Fruit fly (Drosophila melanogaster) whole organism, pupa: ENCODE results near the gene CG5697.

Experiments
- CG10348 ChIP-seq: fragments of 200-800 bp; sonication (Bioruptor generic); IDR thresholded peaks from 2 replicates; pipeline ENCODE4 v1.3.6; 2022; ENCODE audit warnings: missing biosample characterization, missing genetic modification characterization
- CG12605 ChIP-seq: fragments of 200-800 bp; sonication (Bioruptor generic); IDR thresholded peaks from 2 replicates; pipeline ENCODE4 v1.3.6; 2022; ENCODE audit warnings: missing biosample characterization, missing genetic modification characterization
- CG13204 ChIP-seq: fragments of 200-800 bp; sonication (Bioruptor generic); optimal IDR thresholded peaks from 2 replicates; lab custom pipeline; 2018; ENCODE audit warnings: missing biosample characterization, mild to moderate bottlenecking, missing genetic modification characterization, moderate library complexity
- CG14655 ChIP-seq: fragments of 200-800 bp; sonication (Bioruptor generic); optimal IDR thresholded peaks from 3 replicates; lab custom pipeline; 2017; ENCODE audit warnings: mild to moderate bottlenecking, missing biosample characterization, missing genetic modification reagents, missing genetic modification characterization
- CG15710 ChIP-seq: fragments of 200-800 bp; sonication (Bioruptor generic); optimal IDR thresholded peaks from 2 replicates; lab custom pipeline; 2018; ENCODE audit warnings: missing biosample characterization, mild to moderate bottlenecking, missing genetic modification characterization, moderate library complexity
- CG17806 ChIP-seq: fragments of 200-800 bp; sonication (Bioruptor generic); optimal IDR thresholded peaks from 2 replicates; lab custom pipeline; 2018; ENCODE audit warnings: missing biosample characterization, mild to moderate bottlenecking, missing genetic modification characterization, moderate library complexity
- CG32121 ChIP-seq: fragments of 200-800 bp; sonication (Bioruptor generic); IDR thresholded peaks from 2 replicates; pipeline ENCODE4 v1.3.6; 2022; ENCODE audit warnings: missing biosample characterization, missing genetic modification characterization
- CG34367 ChIP-seq: fragments of 200-800 bp; sonication (Bioruptor generic); optimal IDR thresholded peaks from 2 replicates; lab custom pipeline; 2018; ENCODE audit warnings: missing biosample characterization, mild to moderate bottlenecking, missing genetic modification characterization
- CG4496 ChIP-seq: fragments of 200-800 bp; sonication (Bioruptor generic); IDR thresholded peaks from 3 replicates; pipeline ENCODE4 v1.3.6; 2022; ENCODE audit warnings: missing biosample characterization, missing genetic modification characterization
- CG8159 ChIP-seq: fragments of 200-800 bp; sonication (Bioruptor generic); optimal IDR thresholded peaks from 3 replicates; lab custom pipeline; 2018; ENCODE audit warnings: missing biosample characterization, mild to moderate bottlenecking, missing genetic modification characterization, moderate library complexity
- CG8301 ChIP-seq: fragments of 200-800 bp; sonication (Bioruptor generic); optimal IDR thresholded peaks from 2 replicates; lab custom pipeline; 2018; ENCODE audit warnings: missing biosample characterization, mild to moderate bottlenecking, missing genetic modification characterization
- CG9948 ChIP-seq: fragments of 200-800 bp; sonication (Bioruptor generic); optimal IDR thresholded peaks from 2 replicates; lab custom pipeline; 2018; ENCODE audit warnings: missing biosample characterization, mild to moderate bottlenecking, missing genetic modification characterization, moderate library complexity
- D1 ChIP-seq: fragments of 200-800 bp; sonication (Bioruptor generic); optimal IDR thresholded peaks from 2 replicates; lab custom pipeline; 2018; ENCODE audit warnings: missing biosample characterization, mild to moderate bottlenecking, missing genetic modification characterization, moderate library complexity
- EcR ChIP-seq: fragments of 200-800 bp; sonication (Bioruptor generic); optimal IDR thresholded peaks from 3 replicates; lab custom pipeline; 2019; ENCODE audit warnings: missing biosample characterization, missing genetic modification characterization, mild to moderate bottlenecking, moderate library complexity, missing genetic modification reagents
- Ets98B ChIP-seq: fragments of 200-800 bp; sonication (Bioruptor generic); IDR thresholded peaks from 2 replicates; pipeline ENCODE4 v1.3.6; 2022; ENCODE audit warnings: missing biosample characterization, missing genetic modification characterization
- Pif1A ChIP-seq: fragments of 200-800 bp; sonication (Bioruptor generic); optimal IDR thresholded peaks from 3 replicates; lab custom pipeline; 2016; ENCODE audit warnings: missing biosample characterization, missing genetic modification characterization
- Pif1B ChIP-seq: fragments of 200-800 bp; sonication (Bioruptor generic); optimal IDR thresholded peaks from 3 replicates; lab custom pipeline; 2016; ENCODE audit warnings: missing biosample characterization, missing genetic modification characterization
- Snoo ChIP-seq: fragments of 200-800 bp; sonication (Bioruptor generic); optimal IDR thresholded peaks from 3 replicates; lab custom pipeline; 2017; ENCODE audit warnings: missing biosample characterization, mild to moderate bottlenecking, missing genetic modification characterization, inconsistent platforms
- fd96Ca ChIP-seq: fragments of 200-800 bp; sonication (Bioruptor generic); IDR thresholded peaks from 3 replicates; pipeline ENCODE4 v1.3.6; 2022; ENCODE audit warnings: missing biosample characterization, missing genetic modification characterization
- gl ChIP-seq: fragments of 200-800 bp; sonication (Bioruptor generic); optimal IDR thresholded peaks from 2 replicates; lab custom pipeline; 2018; ENCODE audit warnings: missing biosample characterization, mild to moderate bottlenecking, missing genetic modification characterization
- rn ChIP-seq: fragments of 200-800 bp; sonication (Bioruptor generic); IDR thresholded peaks from 2 replicates; pipeline ENCODE4 v1.3.6; 2022; ENCODE audit warnings: missing biosample characterization, missing genetic modification characterization

Gene CG5697

dm6 chr3R:21025508-21025907 is 9.8 kb downstream of the CG5697 start:
- TF ChIP-seq CG8159 (tag; lab: Kevin White, UChicago) (no peak), rn (GFP tag; lab: Robert Waterston, UW) (no peak), CG32121 (no peak), CG12605 (GFP tag; lab: Robert Waterston, UW) (no peak), CG14655 (GFP tag; lab: Kevin White, UChicago) (no peak), CG8301 (no peak), CG17806 (tag; lab: Kevin White, UChicago) (no peak), CG9948 (tag; lab: Kevin White, UChicago) (no peak), fd96Ca (GFP tag; lab: Robert Waterston, UW) (no peak)

DNA sequence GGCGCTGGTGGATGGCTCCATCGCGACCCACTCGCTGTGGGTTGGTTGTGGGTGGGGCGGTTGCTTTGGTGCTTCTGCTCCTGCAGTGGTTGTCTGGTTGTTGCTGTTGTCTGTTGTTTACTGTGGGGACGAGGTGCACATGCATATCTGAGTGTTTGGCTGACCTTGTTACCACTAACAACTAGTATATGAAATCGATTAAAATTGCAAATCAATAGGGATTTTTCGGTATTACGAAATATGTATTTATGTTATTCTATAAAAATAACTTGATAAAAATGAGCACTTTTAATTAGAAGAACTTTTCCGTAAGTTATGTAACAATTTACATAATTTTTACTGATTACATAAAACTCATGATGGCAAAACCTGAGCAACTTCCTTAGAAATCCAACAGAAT is 26.6 kb downstream of the CG5697 start, which contains the start of gene Dhc93AB:
TSS of gene Dhc93AB (minus strand) at position 101 of the 400 bp plus-strand sequence.
- TF ChIP-seq Snoo (no peak), CG34367 (tag; lab: Kevin White, UChicago) (no peak), Pif1A (GFP tag; lab: Kevin White, UChicago) (no peak), CG8301 (no peak), CG32121 (no peak), CG13204 (GFP tag; lab: Kevin White, UChicago) (no peak), gl (tag; lab: Kevin White, UChicago) (no peak), Pif1B (GFP tag; lab: Kevin White, UChicago) (no peak), CG12605 (GFP tag; lab: Robert Waterston, UW) (no peak), CG10348 (no peak), rn (GFP tag; lab: Robert Waterston, UW) (no peak), CG8159 (tag; lab: Kevin White, UChicago) (no peak), CG4496 (GFP tag; lab: Robert Waterston, UW) (no peak), D1 (no peak), fd96Ca (GFP tag; lab: Robert Waterston, UW) (no peak)

- TF ChIP-seq CG12605 (GFP tag; lab: Robert Waterston, UW) (peak; percentile 100), Snoo (no peak)
These were observed 27.9 kb downstream of the CG5697 start, which contains the start of gene CG12278 for dm6 chr3R:21043549-21044118. Gene CG12278 (plus strand): TSS chr3R:21044068.

DNA sequence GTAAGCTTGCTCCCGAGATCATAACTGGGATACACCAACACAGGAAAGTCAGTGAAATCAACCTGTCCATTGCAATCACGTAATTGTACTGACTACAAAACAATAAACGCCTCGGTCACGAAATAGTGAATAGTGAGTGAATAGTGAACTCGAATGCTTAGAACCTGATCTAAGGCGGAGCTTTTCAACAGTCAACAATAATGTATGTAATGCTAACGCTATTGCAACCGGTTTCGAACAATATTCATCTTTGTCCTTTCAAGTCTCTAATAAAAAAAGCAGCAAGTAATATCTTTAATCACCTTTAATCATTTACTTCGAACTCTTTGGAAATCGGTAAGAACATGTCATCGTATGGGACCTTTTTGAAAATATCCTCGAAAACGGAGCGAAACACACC is 30.0 kb downstream of the CG5697 start, which contains the start of gene CG31189:
TSS of gene CG31189 (minus strand) at position 101 of the 400 bp plus-strand sequence.
- TF ChIP-seq Pif1B (GFP tag; lab: Kevin White, UChicago): no peak
- TF ChIP-seq CG15710 (tag; lab: Kevin White, UChicago): no peak
- TF ChIP-seq CG4496 (GFP tag; lab: Robert Waterston, UW): no peak
- TF ChIP-seq CG34367 (tag; lab: Kevin White, UChicago): no peak
- no peak for TF ChIP-seq CG8301
- no peak for TF ChIP-seq Pif1A (GFP tag; lab: Kevin White, UChicago)
- TF ChIP-seq CG17806 (tag; lab: Kevin White, UChicago): no peak
- TF ChIP-seq Ets98B (GFP tag; lab: Robert Waterston, UW): no peak
- no peak for TF ChIP-seq CG12605 (GFP tag; lab: Robert Waterston, UW)
- TF ChIP-seq CG10348: no peak
- TF ChIP-seq CG8159 (tag; lab: Kevin White, UChicago): no peak
- no peak for TF ChIP-seq D1
- no peak for TF ChIP-seq fd96Ca (GFP tag; lab: Robert Waterston, UW)
- no peak for TF ChIP-seq CG14655 (GFP tag; lab: Kevin White, UChicago)
- TF ChIP-seq rn (GFP tag; lab: Robert Waterston, UW): no peak
- no peak for TF ChIP-seq Snoo
- TF ChIP-seq CG32121: no peak

dm6 chr3R:21046927-21047326 is 31.2 kb downstream of the CG5697 start, which contains the start of gene CG31207:
Gene CG31207 (minus strand): TSS chr3R:21047027.
- no peak for TF ChIP-seq CG34367 (tag; lab: Kevin White, UChicago)
- no peak for TF ChIP-seq EcR (GFP tag; lab: Kevin White, UChicago)
- no peak for TF ChIP-seq rn (GFP tag; lab: Robert Waterston, UW)
- no peak for TF ChIP-seq CG15710 (tag; lab: Kevin White, UChicago)

DNA sequence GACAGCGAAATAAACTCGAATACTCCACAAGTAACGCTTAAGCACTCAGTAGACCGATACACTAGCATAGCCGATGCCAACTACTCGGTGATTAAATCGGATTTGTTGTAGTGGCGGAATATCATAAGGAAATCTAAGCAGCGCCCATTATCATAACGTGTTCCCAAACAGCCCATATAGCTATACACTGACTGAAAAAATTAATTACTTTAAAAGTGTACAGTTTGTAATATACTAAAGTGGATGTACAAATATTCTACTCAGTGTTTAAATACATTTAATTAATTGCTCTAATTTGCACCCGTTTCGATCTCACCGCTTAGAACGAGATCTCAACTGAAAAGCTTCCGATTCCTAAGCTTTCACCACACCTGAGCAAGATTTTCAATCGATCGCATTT is 33.0 kb downstream of the CG5697 start, which contains the start of gene CG7079:
TSS of gene CG7079 (minus strand) at position 101 of the 400 bp plus-strand sequence.
- TF ChIP-seq Ets98B (GFP tag; lab: Robert Waterston, UW) (no peak), fd96Ca (GFP tag; lab: Robert Waterston, UW) (no peak), CG12605 (GFP tag; lab: Robert Waterston, UW) (no peak), D1 (no peak), CG10348 (no peak), Pif1A (GFP tag; lab: Kevin White, UChicago) (no peak), rn (GFP tag; lab: Robert Waterston, UW) (no peak), CG9948 (tag; lab: Kevin White, UChicago) (no peak), CG34367 (tag; lab: Kevin White, UChicago) (no peak), CG4496 (GFP tag; lab: Robert Waterston, UW) (no peak)

DNA sequence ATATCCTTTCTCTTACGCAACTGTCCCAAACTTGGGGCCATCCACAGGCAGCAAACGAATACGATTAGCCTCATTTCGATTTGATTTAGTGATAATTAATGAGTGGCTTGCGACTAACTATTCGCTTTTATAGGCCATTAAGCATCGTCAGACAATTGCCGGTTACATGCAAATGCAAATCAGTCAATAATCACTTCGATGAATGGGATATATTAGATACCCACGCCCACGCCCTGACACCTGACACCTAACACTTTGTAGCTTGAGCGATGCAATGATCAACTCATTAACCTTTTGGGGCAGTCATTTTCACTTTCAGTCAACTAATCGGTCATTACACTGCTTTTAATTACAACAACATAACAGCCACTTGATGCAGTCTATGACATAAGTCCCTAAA is 35.1 kb downstream of the CG5697 start, which contains the start of gene Jhbp15:
TSS of gene Jhbp15 (minus strand) at position 101 of the 400 bp plus-strand sequence.
- TF ChIP-seq gl (tag; lab: Kevin White, UChicago) (no peak), CG15710 (tag; lab: Kevin White, UChicago) (no peak), Pif1A (GFP tag; lab: Kevin White, UChicago) (no peak), CG8159 (tag; lab: Kevin White, UChicago) (no peak), CG34367 (tag; lab: Kevin White, UChicago) (no peak), CG8301 (no peak), CG4496 (GFP tag; lab: Robert Waterston, UW) (no peak), CG17806 (tag; lab: Kevin White, UChicago) (no peak), Snoo (no peak), Pif1B (GFP tag; lab: Kevin White, UChicago) (no peak), CG32121 (no peak), fd96Ca (GFP tag; lab: Robert Waterston, UW) (no peak), CG9948 (tag; lab: Kevin White, UChicago) (no peak), Ets98B (GFP tag; lab: Robert Waterston, UW) (no peak), CG14655 (GFP tag; lab: Kevin White, UChicago) (no peak), CG13204 (GFP tag; lab: Kevin White, UChicago) (no peak), rn (GFP tag; lab: Robert Waterston, UW) (no peak), CG12605 (GFP tag; lab: Robert Waterston, UW) (no peak), D1 (no peak)
